Fruit fly (Drosophila melanogaster) whole organism, embryonic: ENCODE results near the gene Ugt37A3.

ENCODE experiments used
- Bdp1 ChIP-seq: fragments of 200-800 bp; sonication (Bioruptor generic); optimal IDR thresholded peaks from 3 replicates; lab custom pipeline; 2016; ENCODE audit warnings: missing biosample characterization, missing genetic modification characterization
- CG1024 ChIP-seq: fragments of 200-800 bp; sonication (Bioruptor generic); IDR thresholded peaks from 2 replicates; pipeline ENCODE4 v1.3.6; 2022; ENCODE audit warnings: missing biosample characterization, missing genetic modification characterization
- CG10543 ChIP-seq: fragments of 200-800 bp; sonication (Bioruptor generic); optimal IDR thresholded peaks from 3 replicates; lab custom pipeline; 2017; ENCODE audit warnings: missing biosample characterization, mild to moderate bottlenecking, missing genetic modification characterization, moderate library complexity
- CG11247 ChIP-seq: fragments of 200-800 bp; sonication (Bioruptor generic); IDR thresholded peaks from 2 replicates; pipeline ENCODE4 v1.3.6; 2022; ENCODE audit warnings: missing biosample characterization, missing genetic modification characterization
- CG11696 ChIP-seq: fragments of 200-800 bp; sonication (Bioruptor generic); IDR thresholded peaks from 2 replicates; pipeline ENCODE4 v1.3.6; 2022; ENCODE audit warnings: missing biosample characterization, missing genetic modification characterization
- CG12391 ChIP-seq: fragments of 200-800 bp; sonication (Bioruptor generic); optimal IDR thresholded peaks from 3 replicates; lab custom pipeline; 2018; ENCODE audit warnings: missing biosample characterization, mild to moderate bottlenecking, missing genetic modification characterization, moderate library complexity
- CG13123 ChIP-seq: fragments of 200-800 bp; sonication (Bioruptor generic); optimal IDR thresholded peaks from 2 replicates; lab custom pipeline; 2016; ENCODE audit warnings: missing biosample characterization, missing genetic modification characterization
- CG17385 ChIP-seq: fragments of 200-800 bp; sonication (Bioruptor generic); optimal IDR thresholded peaks from 3 replicates; lab custom pipeline; 2018; ENCODE audit warnings: missing biosample characterization, mild to moderate bottlenecking, missing genetic modification characterization
- CG18011 ChIP-seq: fragments of 200-800 bp; sonication (Bioruptor generic); optimal IDR thresholded peaks from 2 replicates; lab custom pipeline; 2017; ENCODE audit warnings: missing biosample characterization, missing genetic modification characterization, mild to moderate bottlenecking, moderate library complexity, missing genotype
- CG18262 ChIP-seq: fragments of 200-800 bp; optimal IDR thresholded peaks from 3 replicates; lab custom pipeline; 2019; ENCODE audit warnings: missing biosample characterization, mild to moderate bottlenecking, missing genetic modification characterization, moderate library complexity
- CG18476 ChIP-seq: fragments of 200-800 bp; sonication (Bioruptor generic); optimal IDR thresholded peaks from 2 replicates; lab custom pipeline; 2016; ENCODE audit warnings: missing biosample characterization, mild to moderate bottlenecking, missing genetic modification characterization
- CG2202 ChIP-seq: fragments of 200-800 bp; sonication (Bioruptor generic); optimal IDR thresholded peaks from 2 replicates; lab custom pipeline; 2018; ENCODE audit warnings: missing biosample characterization, mild to moderate bottlenecking, missing genetic modification characterization
- CG30020 ChIP-seq: fragments of 200-800 bp; optimal IDR thresholded peaks from 2 replicates; lab custom pipeline; 2019; ENCODE audit warnings: missing biosample characterization, mild to moderate bottlenecking, missing genetic modification characterization, moderate library complexity
- CG31365 ChIP-seq: fragments of 200-800 bp; sonication (Bioruptor generic); optimal IDR thresholded peaks from 2 replicates; lab custom pipeline; 2018; ENCODE audit warnings: missing biosample characterization, mild to moderate bottlenecking, missing genetic modification characterization
- CG3838 ChIP-seq: fragments of 200-800 bp; sonication (Bioruptor generic); optimal IDR thresholded peaks from 3 replicates; lab custom pipeline; 2016; ENCODE audit warnings: missing biosample characterization, missing genetic modification characterization
- CG4404 ChIP-seq: fragments of 200-800 bp; sonication (Bioruptor generic); IDR thresholded peaks from 2 replicates; pipeline ENCODE4 v1.3.6; 2022; ENCODE audit warnings: missing biosample characterization, missing genetic modification characterization
- CG4707 ChIP-seq: fragments of 200-800 bp; sonication (Bioruptor generic); optimal IDR thresholded peaks from 2 replicates; lab custom pipeline; 2018; ENCODE audit warnings: missing biosample characterization, mild to moderate bottlenecking, missing genetic modification characterization, moderate library complexity
- CG6272 ChIP-seq: fragments of 200-800 bp; sonication (Bioruptor generic); IDR thresholded peaks from 2 replicates; pipeline ENCODE4 v1.3.6; 2022; ENCODE audit warnings: missing biosample characterization, missing genetic modification characterization
- CG6791 ChIP-seq: fragments of 200-800 bp; sonication (Bioruptor generic); IDR thresholded peaks from 3 replicates; pipeline ENCODE4 v1.3.6; 2022; ENCODE audit warnings: missing biosample characterization, missing genetic modification characterization; ENCODE audit not compliant: partially characterized antibody
- CG7372 ChIP-seq: fragments of 200-800 bp; sonication (Bioruptor generic); IDR thresholded peaks from 2 replicates; pipeline ENCODE4 v1.3.6; 2022; ENCODE audit warnings: missing biosample characterization, missing genetic modification characterization
- CG7745 ChIP-seq: fragments of 200-800 bp; sonication (Bioruptor generic); optimal IDR thresholded peaks from 2 replicates; lab custom pipeline; 2018; ENCODE audit warnings: missing biosample characterization, mild to moderate bottlenecking, missing genetic modification characterization, moderate library complexity
- CG7987 ChIP-seq: fragments of 200-800 bp; sonication (Bioruptor generic); optimal IDR thresholded peaks from 2 replicates; lab custom pipeline; 2018; ENCODE audit warnings: missing biosample characterization, mild to moderate bottlenecking, missing genetic modification characterization, moderate library complexity
- CG8388 ChIP-seq: fragments of 200-800 bp; sonication (Bioruptor generic); optimal IDR thresholded peaks from 2 replicates; lab custom pipeline; 2019; ENCODE audit warnings: missing biosample characterization, mild to moderate bottlenecking, missing genetic modification characterization, moderate library complexity
- Dad ChIP-seq: fragments of 200-800 bp; sonication (Bioruptor generic); optimal IDR thresholded peaks from 3 replicates; lab custom pipeline; 2016; ENCODE audit warnings: missing biosample characterization, missing genetic modification characterization
- Dfd ChIP-seq, 2 experiments: fragments of >200 bp; optimal IDR thresholded peaks; 2 replicates each; lab custom pipeline; 2017; ENCODE audit warnings: missing biosample characterization in 2 of 2, missing genetic modification characterization in 2 of 2
- Ets65A ChIP-seq: fragments of 200-800 bp; sonication (Bioruptor generic); peaks from one replicate; lab custom pipeline; 2016; ENCODE audit warnings: missing biosample characterization, missing genetic modification characterization
- Ets97D ChIP-seq: fragments of 200-800 bp; sonication (Bioruptor generic); optimal IDR thresholded peaks from 3 replicates; lab custom pipeline; 2016; ENCODE audit warnings: missing biosample characterization, missing genetic modification characterization
- HLHmδ ChIP-seq: fragments of 200-800 bp; sonication (Bioruptor generic); optimal IDR thresholded peaks from 2 replicates; lab custom pipeline; 2018; ENCODE audit warnings: missing biosample characterization, mild to moderate bottlenecking, missing genetic modification characterization, moderate library complexity
- Hr51 ChIP-seq, 2 experiments: fragments of 200-800 bp; sonication (Bioruptor generic); optimal IDR thresholded peaks; 2 replicates in 1 of 2; 3 replicates in 1 of 2; lab custom pipeline; 2016 to 2018; ENCODE audit warnings: missing biosample characterization in 2 of 2, missing genetic modification characterization in 2 of 2, mild to moderate bottlenecking in 1 of 2, moderate library complexity in 1 of 2
- Meics ChIP-seq: fragments of 200-800 bp; sonication (Bioruptor generic); optimal IDR thresholded peaks from 2 replicates; lab custom pipeline; 2017; ENCODE audit warnings: missing biosample characterization, mild to moderate bottlenecking, missing genetic modification characterization
- Oli ChIP-seq: fragments of 200-800 bp; sonication (Bioruptor generic); optimal IDR thresholded peaks from 2 replicates; lab custom pipeline; 2018; ENCODE audit warnings: missing biosample characterization, mild to moderate bottlenecking, missing genetic modification characterization, moderate library complexity
- Rx ChIP-seq: fragments of 200-800 bp; sonication (Bioruptor generic); IDR thresholded peaks from 2 replicates; pipeline ENCODE4 v1.3.6; 2022; ENCODE audit warnings: missing biosample characterization, missing genetic modification characterization
- Six4 ChIP-seq: fragments of 200-800 bp; sonication (Bioruptor generic); optimal IDR thresholded peaks from 2 replicates; lab custom pipeline; 2016; ENCODE audit warnings: missing biosample characterization, missing genetic modification characterization
- Ssrp ChIP-seq: fragments of 200-800 bp; sonication (Bioruptor generic); optimal IDR thresholded peaks from 2 replicates; lab custom pipeline; 2018; ENCODE audit warnings: missing biosample characterization, mild to moderate bottlenecking, missing genetic modification characterization, moderate library complexity
- az2 ChIP-seq: fragments of 200-800 bp; sonication (Bioruptor generic); optimal IDR thresholded peaks from 3 replicates; lab custom pipeline; 2016; ENCODE audit warnings: missing biosample characterization, missing genetic modification characterization
- bcd ChIP-seq: fragments of 200-800 bp; sonication (Bioruptor generic); optimal IDR thresholded peaks from 2 replicates; lab custom pipeline; 2017; ENCODE audit warnings: missing biosample characterization, mild to moderate bottlenecking, missing genetic modification characterization
- bsh ChIP-seq, 2 experiments: fragments of 200-800 bp; sonication (Bioruptor generic); optimal IDR thresholded peaks; 2 replicates each; lab custom pipeline; 2017 to 2018; ENCODE audit warnings: mild to moderate bottlenecking in 2 of 2, missing biosample characterization in 2 of 2, missing genetic modification characterization in 2 of 2, moderate library complexity in 1 of 2
- cas ChIP-seq: fragments of 200-800 bp; sonication (Bioruptor generic); IDR thresholded peaks from 2 replicates; pipeline ENCODE4 v1.3.6; 2022; ENCODE audit warnings: missing biosample characterization, missing genetic modification characterization
- croc ChIP-seq: fragments of 200-800 bp; sonication (Bioruptor generic); conservative IDR thresholded peaks from 3 replicates; pipeline ENCODE4 v1.3.6; 2022; ENCODE audit warnings: missing biosample characterization, missing genetic modification characterization
- da ChIP-seq: fragments of 200-800 bp; sonication (Bioruptor generic); optimal IDR thresholded peaks from 2 replicates; lab custom pipeline; 2016; ENCODE audit warnings: missing biosample characterization, missing genetic modification characterization
- hb ChIP-seq: fragments of 200-800 bp; sonication (Bioruptor generic); IDR thresholded peaks from 3 replicates; pipeline ENCODE4 v1.3.6; 2022; ENCODE audit warnings: missing biosample characterization, missing genetic modification characterization; ENCODE audit not compliant: partially characterized antibody
- hth ChIP-seq: fragments of >200 bp; optimal IDR thresholded peaks from 2 replicates; lab custom pipeline; 2017; ENCODE audit warnings: inconsistent platforms
- klu ChIP-seq: fragments of 200-800 bp; sonication (Bioruptor generic); IDR thresholded peaks from 2 replicates; pipeline ENCODE4 v1.3.6; 2022; ENCODE audit warnings: missing biosample characterization, missing genetic modification characterization
- maf-S ChIP-seq: fragments of 200-800 bp; sonication (Bioruptor generic); optimal IDR thresholded peaks from 2 replicates; lab custom pipeline; 2016; ENCODE audit warnings: missing biosample characterization, missing genetic modification characterization
- ranshi ChIP-seq: fragments of 200-800 bp; sonication (Bioruptor generic); IDR thresholded peaks from 2 replicates; pipeline ENCODE4 v1.3.6; 2022; ENCODE audit warnings: missing biosample characterization, missing genetic modification characterization
- shn ChIP-seq: fragments of 200-800 bp; sonication (Bioruptor generic); optimal IDR thresholded peaks from 3 replicates; lab custom pipeline; 2016; ENCODE audit warnings: missing biosample characterization, missing genetic modification characterization
- tgo ChIP-seq: fragments of 200-800 bp; sonication (Bioruptor generic); IDR thresholded peaks from 3 replicates; pipeline ENCODE4 v1.3.6; 2022; ENCODE audit warnings: missing biosample characterization, missing genetic modification characterization
- wdn ChIP-seq: fragments of 200-800 bp; sonication (Bioruptor generic); IDR thresholded peaks from 2 replicates; pipeline ENCODE4 v1.3.6; 2022; ENCODE audit warnings: missing biosample characterization, missing genetic modification characterization
- zen2 ChIP-seq: fragments of 200-800 bp; sonication (Bioruptor generic); IDR thresholded peaks from 3 replicates; pipeline ENCODE4 v1.3.6; 2022; ENCODE audit warnings: missing biosample characterization, missing genetic modification characterization; ENCODE audit not compliant: partially characterized antibody
- zf30C ChIP-seq: fragments of 200-800 bp; sonication (Bioruptor generic); optimal IDR thresholded peaks from 3 replicates; lab custom pipeline; 2018; ENCODE audit warnings: missing biosample characterization, mild to moderate bottlenecking, missing genetic modification characterization

Gene Ugt37A3

DNA sequence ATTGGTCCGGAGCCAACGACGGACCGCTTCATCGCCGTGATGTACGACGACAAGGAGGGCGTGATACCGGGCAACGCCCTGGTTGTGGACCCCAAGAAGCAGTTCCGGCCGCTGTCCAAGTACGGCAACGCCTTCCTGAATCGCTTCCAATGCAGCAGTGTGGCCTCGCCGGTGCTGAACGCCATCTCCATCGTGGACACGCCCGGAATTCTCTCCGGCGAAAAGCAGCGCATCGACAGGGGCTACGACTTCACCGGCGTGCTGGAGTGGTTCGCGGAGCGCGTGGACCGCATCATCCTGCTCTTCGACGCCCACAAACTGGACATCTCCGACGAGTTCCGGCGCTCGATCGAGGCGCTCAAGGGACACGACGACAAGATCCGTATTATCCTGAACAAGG is 45.1 kb downstream of the Ugt37A3 start:
- TF ChIP-seq Rx (GFP tag; lab: Robert Waterston, UW) (no peak), Ets65A (GFP tag; lab: Kevin White, UChicago) (peak; percentile 63), maf-S (GFP tag; lab: Kevin White, UChicago) (no peak), CG17385 (GFP tag; lab: Kevin White, UChicago) (no peak)

DNA sequence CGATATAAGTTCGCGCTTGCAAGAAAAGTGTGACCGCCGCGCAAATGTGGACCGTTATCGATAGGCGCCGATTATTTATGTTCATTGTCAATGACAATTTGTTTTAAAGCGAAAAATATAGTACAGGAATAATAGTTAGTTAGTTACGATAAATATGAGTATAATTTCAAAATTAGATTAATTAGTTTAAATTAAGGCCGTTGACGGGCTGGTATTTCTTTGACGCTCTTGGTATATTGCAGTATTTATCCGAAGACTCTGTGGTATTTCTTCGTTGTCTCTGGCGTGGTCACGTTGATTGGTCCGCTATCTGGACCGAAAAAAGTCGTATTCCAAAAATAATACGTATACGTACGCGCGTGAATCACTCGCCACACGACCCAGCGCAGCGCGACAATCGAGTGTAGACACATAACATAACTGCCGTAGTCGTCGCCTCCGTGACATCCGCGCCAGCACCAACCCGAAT is 45.9 kb downstream of the Ugt37A3 start:
- TF ChIP-seq CG11696 = no peak
- no peak for TF ChIP-seq CG1024 (GFP tag; lab: Robert Waterston, UW)
- no peak for TF ChIP-seq hb (GFP tag; lab: Robert Waterston, UW)
- TF ChIP-seq bcd (GFP tag; lab: Kevin White, UChicago) = no peak
- no peak for TF ChIP-seq CG2202 (tag; lab: Kevin White, UChicago)
- TF ChIP-seq da (GFP tag; lab: Kevin White, UChicago) = no peak
- TF ChIP-seq Dad (GFP tag; lab: Kevin White, UChicago) = no peak
- TF ChIP-seq cas (GFP tag; lab: Robert Waterston, UW) = no peak
- TF ChIP-seq CG10543 (GFP tag; lab: Kevin White, UChicago) = peak; percentile 16
- TF ChIP-seq CG7745 (tag; lab: Kevin White, UChicago) = no peak
- no peak for TF ChIP-seq Bdp1
- no peak for TF ChIP-seq CG31365 (tag; lab: Kevin White, UChicago)
- TF ChIP-seq Six4 (GFP tag; lab: Kevin White, UChicago) = no peak
- TF ChIP-seq croc (GFP tag; lab: Robert Waterston, UW) = no peak
- peak; percentile 63 for TF ChIP-seq Ets97D
- no peak for TF ChIP-seq CG18476 (GFP tag; lab: Kevin White, UChicago)
- no peak for TF ChIP-seq CG4707 (GFP tag; lab: Kevin White, UChicago)
- TF ChIP-seq shn (GFP tag; lab: Kevin White, UChicago) = no peak
- no peak; the same call in 1 of the 2 replicates for TF ChIP-seq ranshi
- TF ChIP-seq CG13123 (GFP tag; lab: Kevin White, UChicago) = no peak
- peak; percentile 63; the same call in 2 of the 3 replicates for TF ChIP-seq CG6791 (GFP tag; lab: Robert Waterston, UW)
- TF ChIP-seq zf30C (GFP tag; lab: Kevin White, UChicago) = no peak
- no peak for TF ChIP-seq CG11247 (GFP tag; lab: Robert Waterston, UW)
- TF ChIP-seq bsh (GFP tag; optimal IDR thresholded peaks at IDR 0.05; lab: Kevin White, UChicago) = no peak
- TF ChIP-seq CG7372 (GFP tag; lab: Robert Waterston, UW) = peak; percentile 53; the same call in 1 of the 2 replicates
- TF ChIP-seq CG18262 (tag; lab: Kevin White, UChicago) = peak; percentile 5
- no peak for TF ChIP-seq Oli (tag; lab: Kevin White, UChicago)
- TF ChIP-seq CG8388 (GFP tag; lab: Kevin White, UChicago) = no peak
- no peak for TF ChIP-seq Meics (GFP tag; lab: Kevin White, UChicago)
- TF ChIP-seq HLHmδ (GFP tag; lab: Kevin White, UChicago) = peak; percentile 50
- peak; percentile 42 for TF ChIP-seq CG12391 (tag; lab: Kevin White, UChicago)
- no peak for TF ChIP-seq zen2 (GFP tag; lab: Robert Waterston, UW)
- peak; percentile 48 for TF ChIP-seq CG30020 (tag; lab: Kevin White, UChicago)
- no peak for TF ChIP-seq wdn (GFP tag; lab: Robert Waterston, UW)
- no peak for TF ChIP-seq klu (GFP tag; lab: Robert Waterston, UW)
- no peak for TF ChIP-seq CG4404 (GFP tag; lab: Robert Waterston, UW)
- no peak for TF ChIP-seq Dfd (GFP tag; optimal IDR thresholded peaks at IDR 0.05; lab: Kevin White, UChicago)
- TF ChIP-seq hth = no peak
- TF ChIP-seq Hr51 (GFP tag; optimal IDR thresholded peaks at IDR 0.05; lab: Kevin White, UChicago) = no peak
- TF ChIP-seq CG18011 (GFP tag; lab: Kevin White, UChicago) = no peak
- no peak for TF ChIP-seq CG3838 (GFP tag; lab: Kevin White, UChicago)
- no peak for TF ChIP-seq Ssrp (tag; lab: Kevin White, UChicago)
- TF ChIP-seq tgo = no peak
- no peak for TF ChIP-seq CG7987 (GFP tag; lab: Kevin White, UChicago)
- no peak for TF ChIP-seq az2 (GFP tag; lab: Kevin White, UChicago)
- TF ChIP-seq CG6272 (GFP tag; lab: Robert Waterston, UW) = no peak
